Worm (Caenorhabditis elegans) whole organism, early embryonic: ENCODE measurements around the gene dod-6.
A peak's percentile ranks its signal among the peaks of the same experiment; 100 is the strongest.

Source experiments
- B0310.2 ChIP-seq: sonication (generic microtip); optimal IDR thresholded peaks from 2 replicates; lab custom pipeline; 2016; ENCODE audit warnings: mild to moderate bottlenecking, missing genetic modification characterization, missing compliant biosample characterization
- F13C5.2 ChIP-seq: sonication (generic microtip); optimal IDR thresholded peaks from 2 replicates; lab custom pipeline; 2017; ENCODE audit warnings: mild to moderate bottlenecking, missing genetic modification characterization, inconsistent platforms, missing compliant biosample characterization
- aly-1 ChIP-seq: sonication (generic microtip); optimal IDR thresholded peaks from 2 replicates; lab custom pipeline; 2016; ENCODE audit warnings: missing genetic modification characterization, missing compliant biosample characterization
- ama-1 ChIP-seq: fragments of 150-350 bp; optimal IDR thresholded peaks from 2 replicates; lab custom pipeline; 2014
- ceh-13 ChIP-seq: fragments of 200-800 bp; sonication (Bioruptor generic); optimal IDR thresholded peaks from 2 replicates; lab custom pipeline; 2018; ENCODE audit warnings: mild to moderate bottlenecking, missing genetic modification characterization, missing compliant biosample characterization
- ceh-36 ChIP-seq: sonication (generic microtip); optimal IDR thresholded peaks from 2 replicates; lab custom pipeline; 2016; ENCODE audit warnings: missing genetic modification characterization, inconsistent platforms, missing compliant biosample characterization
- ets-7 ChIP-seq: sonication (generic microtip); optimal IDR thresholded peaks from 2 replicates; lab custom pipeline; 2016; ENCODE audit warnings: missing genotype, missing genetic modification characterization, missing compliant biosample characterization
- flt-1 ChIP-seq: fragments of 200-800 bp; sonication (Bioruptor generic); IDR thresholded peaks from 2 replicates; pipeline ENCODE4 v1.3.6; 2022; ENCODE audit warnings: missing genetic modification characterization, missing compliant biosample characterization
- hmbx-1 ChIP-seq: sonication (generic microtip); optimal IDR thresholded peaks from 2 replicates; lab custom pipeline; 2016; ENCODE audit warnings: mild to moderate bottlenecking, missing genetic modification characterization, missing compliant biosample characterization
- hmg-4 ChIP-seq: fragments of 200-800 bp; sonication (Bioruptor generic); optimal IDR thresholded peaks from 2 replicates; lab custom pipeline; 2018; ENCODE audit warnings: mild to moderate bottlenecking, missing genetic modification characterization, missing compliant biosample characterization
- hnd-1 ChIP-seq: sonication (generic microtip); optimal IDR thresholded peaks from 2 replicates; lab custom pipeline; 2016; ENCODE audit warnings: missing genetic modification characterization, missing compliant biosample characterization
- pes-1 ChIP-seq: fragments of 200-800 bp; sonication (Bioruptor generic); IDR thresholded peaks from 2 replicates; pipeline ENCODE4 v1.3.6; 2022; ENCODE audit warnings: missing genetic modification reagents, missing genetic modification characterization, missing compliant biosample characterization
- scrt-1 ChIP-seq: fragments of 200-800 bp; sonication (Bioruptor generic); IDR thresholded peaks from 2 replicates; pipeline ENCODE4 v1.3.6; 2022; ENCODE audit warnings: missing genetic modification characterization, missing compliant biosample characterization
- sea-1 ChIP-seq: fragments of 200-800 bp; sonication (Bioruptor generic); conservative IDR thresholded peaks from 2 replicates; pipeline ENCODE4 v1.3.6; 2022; ENCODE audit warnings: missing genetic modification characterization, missing compliant biosample characterization
- tbx-11 ChIP-seq: fragments of 200-800 bp; sonication (Bioruptor generic); IDR thresholded peaks from 2 replicates; pipeline ENCODE4 v1.3.6; 2022; ENCODE audit warnings: missing genetic modification characterization, missing compliant biosample characterization
- tbx-37 ChIP-seq: fragments of 200-800 bp; sonication (Bioruptor generic); conservative IDR thresholded peaks from 2 replicates; pipeline ENCODE4 v1.3.6; 2022; ENCODE audit warnings: missing genetic modification reagents, missing genetic modification characterization, missing compliant biosample characterization
- tra-4 ChIP-seq: sonication (generic microtip); optimal IDR thresholded peaks from 2 replicates; lab custom pipeline; 2017; ENCODE audit warnings: missing genetic modification characterization, missing compliant biosample characterization

dod-6 gene

DNA sequence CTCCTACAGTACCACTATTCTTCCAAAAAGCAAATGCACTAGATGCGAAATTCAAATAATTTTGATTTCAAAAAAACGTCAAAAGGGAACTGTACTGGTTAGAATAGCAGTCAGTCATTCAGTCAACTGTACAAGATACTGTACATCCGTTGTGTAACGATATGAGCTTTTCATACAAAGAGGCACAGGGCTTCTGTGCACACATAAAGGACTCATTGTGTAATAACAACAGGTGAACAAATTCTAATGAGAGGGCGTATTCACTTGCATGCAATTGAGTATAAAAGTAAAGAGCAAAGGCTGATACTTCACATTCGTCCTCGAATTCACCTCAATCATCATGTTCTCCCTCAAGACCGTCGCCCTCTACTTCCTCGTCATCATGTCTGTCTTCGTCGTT is at the start of gene dod-6:
dod-6 (plus strand) TSS at position 301 of the 400 bp plus-strand sequence.
- no peak for TF ChIP-seq hmg-4
- no peak for TF ChIP-seq scrt-1 (GFP tag; lab: Robert Waterston, UW)
- TF ChIP-seq ets-7 (tag; lab: Kevin White, UChicago) = no peak
- no peak for TF ChIP-seq B0310.2 (tag; lab: Kevin White, UChicago)

DNA sequence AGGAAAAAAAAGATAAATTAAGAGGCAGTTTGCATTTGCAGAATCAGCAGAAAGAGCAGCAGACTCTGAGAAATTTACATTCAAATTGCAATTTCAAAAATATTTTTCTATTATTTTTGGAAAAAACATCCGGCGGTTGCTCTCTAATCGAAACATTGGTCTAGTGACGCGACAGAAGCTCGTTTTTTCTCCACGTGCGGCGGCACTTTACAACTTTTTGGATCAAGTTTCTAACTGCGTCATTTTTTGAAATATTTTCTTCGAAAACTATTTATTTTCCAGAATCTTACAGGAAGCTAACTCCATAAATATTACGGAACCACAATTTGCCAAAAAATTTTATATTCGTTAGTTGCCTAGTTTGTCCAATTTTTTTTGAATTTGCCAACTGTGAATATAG is 47.6 kb upstream of the dod-6 start:
- TF ChIP-seq tbx-11 (GFP tag; lab: Robert Waterston, UW) = no peak
- TF ChIP-seq aly-1 = no peak
- no peak for TF ChIP-seq sea-1 (GFP tag; lab: Robert Waterston, UW)
- no peak for TF ChIP-seq ceh-36 (tag; lab: Kevin White, UChicago)
- no peak for TF ChIP-seq tbx-37 (GFP tag; lab: Robert Waterston, UW)
- no peak for TF ChIP-seq hnd-1 (tag; lab: Kevin White, UChicago)
- no peak for TF ChIP-seq ets-7 (tag; lab: Kevin White, UChicago)
- TF ChIP-seq hmbx-1 (tag; lab: Kevin White, UChicago) = no peak
- no peak for TF ChIP-seq tra-4 (tag; lab: Kevin White, UChicago)
- TF ChIP-seq flt-1 (GFP tag; lab: Robert Waterston, UW) = no peak
- TF ChIP-seq scrt-1 (GFP tag; lab: Robert Waterston, UW) = no peak
- no peak for TF ChIP-seq F13C5.2 (tag; lab: Kevin White, UChicago)
- TF ChIP-seq ama-1 (lab: Kevin White, UChicago) = no peak
- no peak for TF ChIP-seq hmg-4
- no peak for TF ChIP-seq B0310.2 (tag; lab: Kevin White, UChicago)

DNA sequence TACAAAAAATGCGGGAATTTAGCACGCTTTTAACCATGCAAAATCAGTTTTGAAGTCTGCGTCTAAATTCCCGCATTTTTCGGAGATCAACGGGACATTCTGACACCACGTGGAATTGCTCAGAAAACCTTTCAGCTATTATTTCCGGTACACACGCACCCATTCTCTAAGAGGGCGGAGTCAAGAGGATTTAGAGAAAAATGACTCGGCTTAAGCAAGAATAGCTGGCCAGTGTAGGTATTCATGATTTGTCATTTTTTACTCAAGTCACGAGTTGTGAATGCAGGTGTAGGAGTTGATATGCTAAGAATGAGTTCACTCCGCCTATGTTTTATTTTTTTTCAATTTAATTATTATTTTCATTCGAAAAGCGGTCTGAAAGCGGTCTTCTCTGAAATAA is 46.8 kb upstream of the dod-6 start:
- TF ChIP-seq ceh-13 (GFP tag; lab: Kevin White, UChicago) = no peak
- TF ChIP-seq F13C5.2 (tag; lab: Kevin White, UChicago) = no peak
- no peak for TF ChIP-seq tbx-37 (GFP tag; lab: Robert Waterston, UW)
- TF ChIP-seq hmg-4 = no peak
- TF ChIP-seq aly-1 = no peak
- TF ChIP-seq tra-4 (tag; lab: Kevin White, UChicago) = no peak
- no peak for TF ChIP-seq B0310.2 (tag; lab: Kevin White, UChicago)
- TF ChIP-seq tbx-11 (GFP tag; lab: Robert Waterston, UW) = no peak
- no peak for TF ChIP-seq sea-1 (GFP tag; lab: Robert Waterston, UW)
- no peak for TF ChIP-seq hnd-1 (tag; lab: Kevin White, UChicago)

- TF ChIP-seq tbx-37 (GFP tag; lab: Robert Waterston, UW) = no peak
- no peak for TF ChIP-seq ceh-13 (GFP tag; lab: Kevin White, UChicago)
- TF ChIP-seq scrt-1 (GFP tag; lab: Robert Waterston, UW) = 0 out of 2 replicates have a peak, but pooled peaks have one; percentile 33
Observed at ce11 chrIII:10151719-10152118, 45.8 kb upstream of the dod-6 start.

ce11 chrIII:10152495-10152894 is 45.0 kb upstream of the dod-6 start, which contains the start of gene nac-3:
TSS of gene nac-3 (plus strand) at chrIII:10152795.
- no peak for TF ChIP-seq F13C5.2 (tag; lab: Kevin White, UChicago)
- TF ChIP-seq ceh-13 (GFP tag; lab: Kevin White, UChicago) = no peak
- no peak for TF ChIP-seq ceh-36 (tag; lab: Kevin White, UChicago)
- TF ChIP-seq ets-7 (tag; lab: Kevin White, UChicago) = no peak
- TF ChIP-seq hnd-1 (tag; lab: Kevin White, UChicago) = no peak
- TF ChIP-seq aly-1 = no peak
- TF ChIP-seq tbx-37 (GFP tag; lab: Robert Waterston, UW) = no peak
- no peak for TF ChIP-seq pes-1
- TF ChIP-seq ama-1 (lab: Kevin White, UChicago) = no peak
- TF ChIP-seq tbx-11 (GFP tag; lab: Robert Waterston, UW) = no peak
- TF ChIP-seq hmbx-1 (tag; lab: Kevin White, UChicago) = no peak
- no peak for TF ChIP-seq sea-1 (GFP tag; lab: Robert Waterston, UW)
- TF ChIP-seq hmg-4 = no peak
- TF ChIP-seq tra-4 (tag; lab: Kevin White, UChicago) = no peak
- no peak for TF ChIP-seq flt-1 (GFP tag; lab: Robert Waterston, UW)
- no peak for TF ChIP-seq B0310.2 (tag; lab: Kevin White, UChicago)
- TF ChIP-seq scrt-1 (GFP tag; lab: Robert Waterston, UW) = no peak

DNA sequence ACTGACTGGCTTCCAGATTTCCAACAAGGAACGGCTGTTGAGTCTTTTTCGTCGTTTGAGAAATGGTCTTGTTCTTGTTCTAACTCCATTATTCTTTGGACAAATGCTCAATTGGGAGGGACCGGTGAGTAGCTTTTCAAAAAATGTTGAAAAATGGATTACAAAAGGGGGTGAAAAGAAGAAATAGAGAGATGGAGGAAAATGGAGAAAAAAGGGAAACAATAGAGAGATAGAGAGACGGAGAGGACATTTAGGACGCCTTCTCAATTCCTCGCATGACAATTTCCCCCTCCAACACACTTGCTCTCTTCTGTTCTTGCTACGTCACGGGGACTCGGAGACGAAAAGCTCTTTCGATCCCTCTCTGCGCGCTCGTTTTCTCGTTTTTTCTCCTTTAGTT is 44.5 kb upstream of the dod-6 start:
- TF ChIP-seq ets-7 (tag; lab: Kevin White, UChicago) (no peak), F13C5.2 (tag; lab: Kevin White, UChicago) (no peak), hmbx-1 (tag; lab: Kevin White, UChicago) (no peak), ceh-13 (GFP tag; lab: Kevin White, UChicago) (no peak), tbx-37 (GFP tag; lab: Robert Waterston, UW) (no peak), pes-1 (no peak), ama-1 (lab: Kevin White, UChicago) (no peak), hmg-4 (no peak), tra-4 (tag; lab: Kevin White, UChicago) (no peak), hnd-1 (tag; lab: Kevin White, UChicago) (no peak), ceh-36 (tag; lab: Kevin White, UChicago) (no peak), tbx-11 (GFP tag; lab: Robert Waterston, UW) (no peak), scrt-1 (GFP tag; lab: Robert Waterston, UW) (no peak), flt-1 (GFP tag; lab: Robert Waterston, UW) (no peak), aly-1 (no peak), sea-1 (GFP tag; lab: Robert Waterston, UW) (no peak), B0310.2 (tag; lab: Kevin White, UChicago) (no peak)

ce11 chrIII:10154993-10155392 is 42.5 kb upstream of the dod-6 start:
- TF ChIP-seq hnd-1 (tag; lab: Kevin White, UChicago) (no peak), tbx-11 (GFP tag; lab: Robert Waterston, UW) (no peak), hmbx-1 (tag; lab: Kevin White, UChicago) (no peak), hmg-4 (no peak), B0310.2 (tag; lab: Kevin White, UChicago) (no peak), F13C5.2 (tag; lab: Kevin White, UChicago) (no peak), ama-1 (lab: Kevin White, UChicago) (no peak), ceh-13 (GFP tag; lab: Kevin White, UChicago) (no peak), flt-1 (GFP tag; lab: Robert Waterston, UW) (no peak), ceh-36 (tag; lab: Kevin White, UChicago) (no peak), pes-1 (no peak), scrt-1 (GFP tag; lab: Robert Waterston, UW) (no peak), tra-4 (tag; lab: Kevin White, UChicago) (no peak), sea-1 (GFP tag; lab: Robert Waterston, UW) (no peak), tbx-37 (GFP tag; lab: Robert Waterston, UW) (no peak), aly-1 (no peak), ets-7 (tag; lab: Kevin White, UChicago) (no peak)
